Fruit fly (Drosophila melanogaster) whole organism, embryonic: Measurements from ENCODE around the gene Arp8.

Source experiments
- ATbp ChIP-seq: fragments of 200-800 bp; sonication (Bioruptor generic); optimal IDR thresholded peaks from 2 replicates; lab custom pipeline; 2017; ENCODE audit warnings: missing biosample characterization, mild to moderate bottlenecking, missing genetic modification characterization, missing genetic modification reagents
- Atf3 ChIP-seq: fragments of 200-800 bp; sonication (Bioruptor generic); optimal IDR thresholded peaks from 3 replicates; lab custom pipeline; 2016; ENCODE audit warnings: missing biosample characterization, missing genetic modification characterization
- CG10267 ChIP-seq: fragments of 200-800 bp; sonication (Bioruptor generic); optimal IDR thresholded peaks from 2 replicates; lab custom pipeline; 2018; ENCODE audit warnings: missing biosample characterization, mild to moderate bottlenecking, missing genetic modification characterization, moderate library complexity
- CG10321 ChIP-seq: fragments of 200-800 bp; sonication (Bioruptor generic); IDR thresholded peaks from 2 replicates; pipeline ENCODE4 v1.3.6; 2022; ENCODE audit warnings: missing biosample characterization, missing genetic modification characterization
- CG10979 ChIP-seq: fragments of 200-800 bp; sonication (Bioruptor generic); optimal IDR thresholded peaks from 2 replicates; lab custom pipeline; 2018; ENCODE audit warnings: missing biosample characterization, mild to moderate bottlenecking, missing genetic modification characterization, moderate library complexity
- CG11085 ChIP-seq: fragments of 200-800 bp; sonication (Bioruptor generic); IDR thresholded peaks from 2 replicates; pipeline ENCODE4 v1.3.6; 2022; ENCODE audit warnings: missing biosample characterization, missing genetic modification characterization
- CG1233 ChIP-seq: fragments of 200-800 bp; sonication (Bioruptor generic); optimal IDR thresholded peaks from 4 replicates; lab custom pipeline; 2018; ENCODE audit warnings: missing biosample characterization, mild to moderate bottlenecking, missing genetic modification characterization
- CG14710 ChIP-seq: fragments of 200-800 bp; sonication (Bioruptor generic); optimal IDR thresholded peaks from 3 replicates; lab custom pipeline; 2019; ENCODE audit warnings: missing biosample characterization, mild to moderate bottlenecking, missing genetic modification characterization, moderate library complexity
- CG14965 ChIP-seq: fragments of 200-800 bp; sonication (Bioruptor generic); optimal IDR thresholded peaks from 2 replicates; lab custom pipeline; 2016; ENCODE audit warnings: missing biosample characterization, missing genetic modification characterization, borderline replicate concordance
- CG15514 ChIP-seq: fragments of 200-800 bp; sonication (Bioruptor generic); optimal IDR thresholded peaks from 3 replicates; lab custom pipeline; 2017; ENCODE audit warnings: missing biosample characterization, missing genetic modification characterization, mild to moderate bottlenecking, moderate library complexity, missing genetic modification reagents
- CG1603 ChIP-seq: fragments of 200-800 bp; sonication (Bioruptor generic); optimal IDR thresholded peaks from 2 replicates; lab custom pipeline; 2019; ENCODE audit warnings: missing biosample characterization, mild to moderate bottlenecking, missing genetic modification characterization, moderate library complexity
- CG1647 ChIP-seq: fragments of 200-800 bp; sonication (Bioruptor generic); optimal IDR thresholded peaks from 3 replicates; lab custom pipeline; 2016; ENCODE audit warnings: missing biosample characterization, missing genetic modification characterization
- CG17328 ChIP-seq: fragments of 200-800 bp; sonication (Bioruptor generic); IDR thresholded peaks from 2 replicates; pipeline ENCODE4 v1.3.6; 2022; ENCODE audit warnings: missing biosample characterization, missing genetic modification characterization
- CG17359 ChIP-seq: fragments of 200-800 bp; sonication (Bioruptor generic); optimal IDR thresholded peaks from 3 replicates; lab custom pipeline; 2018; ENCODE audit warnings: missing biosample characterization, mild to moderate bottlenecking, missing genetic modification characterization, moderate library complexity
- CG17385 ChIP-seq: fragments of 200-800 bp; sonication (Bioruptor generic); optimal IDR thresholded peaks from 3 replicates; lab custom pipeline; 2018; ENCODE audit warnings: missing biosample characterization, mild to moderate bottlenecking, missing genetic modification characterization
- CG1832 ChIP-seq: fragments of 200-800 bp; sonication (Bioruptor generic); optimal IDR thresholded peaks from 2 replicates; lab custom pipeline; 2017; ENCODE audit warnings: missing biosample characterization, mild to moderate bottlenecking, missing genetic modification characterization, inconsistent platforms
- CG3163 ChIP-seq: fragments of 200-800 bp; sonication (Bioruptor generic); optimal IDR thresholded peaks from 3 replicates; lab custom pipeline; 2016; ENCODE audit warnings: missing biosample characterization, missing genetic modification characterization
- CG3847 ChIP-seq: fragments of 200-800 bp; sonication (Bioruptor generic); IDR thresholded peaks from 2 replicates; pipeline ENCODE4 v1.3.6; 2022; ENCODE audit warnings: missing biosample characterization, missing genetic modification characterization
- CG4707 ChIP-seq: fragments of 200-800 bp; sonication (Bioruptor generic); optimal IDR thresholded peaks from 2 replicates; lab custom pipeline; 2018; ENCODE audit warnings: missing biosample characterization, mild to moderate bottlenecking, missing genetic modification characterization, moderate library complexity
- CG6175 ChIP-seq: fragments of 200-800 bp; sonication (Bioruptor generic); IDR thresholded peaks from 3 replicates; pipeline ENCODE4 v1.3.6; 2022; ENCODE audit warnings: missing biosample characterization, missing genetic modification characterization
- CG7271 ChIP-seq: fragments of 200-800 bp; sonication (Bioruptor generic); optimal IDR thresholded peaks from 2 replicates; lab custom pipeline; 2018; ENCODE audit warnings: missing biosample characterization, mild to moderate bottlenecking, missing genetic modification characterization, moderate library complexity
- CG7987 ChIP-seq: fragments of 200-800 bp; sonication (Bioruptor generic); optimal IDR thresholded peaks from 2 replicates; lab custom pipeline; 2018; ENCODE audit warnings: missing biosample characterization, mild to moderate bottlenecking, missing genetic modification characterization, moderate library complexity
- CG8290 ChIP-seq, 3 experiments: fragments of 200-800 bp; sonication (Bioruptor generic); optimal IDR thresholded peaks; 2 replicates each; lab custom pipeline; 2016 to 2019; ENCODE audit warnings: missing biosample characterization in 3 of 3, missing genetic modification characterization in 3 of 3, mild to moderate bottlenecking in 2 of 3, moderate library complexity in 1 of 3
- CG9727 ChIP-seq: fragments of 200-800 bp; sonication (Bioruptor generic); optimal IDR thresholded peaks from 3 replicates; lab custom pipeline; 2017; ENCODE audit warnings: missing biosample characterization, mild to moderate bottlenecking, missing genetic modification characterization
- CTCF ChIP-seq: fragments of 200-800 bp; sonication (Bioruptor generic); optimal IDR thresholded peaks from 2 replicates; lab custom pipeline; 2017; ENCODE audit warnings: missing biosample characterization, mild to moderate bottlenecking, missing genetic modification characterization, moderate library complexity
- Doc2 ChIP-seq: fragments of 200-800 bp; sonication (Bioruptor generic); IDR thresholded peaks from 2 replicates; pipeline ENCODE4 v1.3.6; 2022; ENCODE audit warnings: missing biosample characterization, missing genetic modification characterization
- Drgx ChIP-seq: fragments of 200-800 bp; sonication (Bioruptor generic); IDR thresholded peaks from 2 replicates; pipeline ENCODE4 v1.3.6; 2022; ENCODE audit warnings: missing biosample characterization, missing genetic modification characterization
- Ets97D ChIP-seq: fragments of 200-800 bp; sonication (Bioruptor generic); optimal IDR thresholded peaks from 3 replicates; lab custom pipeline; 2016; ENCODE audit warnings: missing biosample characterization, missing genetic modification characterization
- H15 ChIP-seq: fragments of 200-800 bp; sonication (Bioruptor generic); IDR thresholded peaks from 3 replicates; pipeline ENCODE4 v1.3.6; 2022; ENCODE audit warnings: missing biosample characterization, missing genetic modification characterization
- MTF-1 ChIP-seq: fragments of 200-800 bp; sonication (Bioruptor generic); optimal IDR thresholded peaks from 2 replicates; lab custom pipeline; 2018; ENCODE audit warnings: missing biosample characterization, mild to moderate bottlenecking, missing genetic modification characterization, borderline replicate concordance
- Sox100B ChIP-seq: fragments of 200-800 bp; sonication (Bioruptor generic); optimal IDR thresholded peaks from 3 replicates; lab custom pipeline; 2018; ENCODE audit warnings: missing biosample characterization, mild to moderate bottlenecking, missing genetic modification characterization
- Trl ChIP-seq, 3 experiments: fragments of >200 bp in 2 of 3; fragments of 200-800 bp in 1 of 3; sonication (Bioruptor generic) in 1 of 3; optimal IDR thresholded peaks; 2 replicates in 1 of 3; 3 replicates in 2 of 3; lab custom pipeline; 2016 to 2017; ENCODE audit warnings: missing biosample characterization in 1 of 3, missing genetic modification characterization in 1 of 3
- cg ChIP-seq: fragments of 200-800 bp; sonication (Bioruptor generic); optimal IDR thresholded peaks from 3 replicates; lab custom pipeline; 2019; ENCODE audit warnings: missing biosample characterization, mild to moderate bottlenecking, missing genetic modification characterization, moderate library complexity
- crc ChIP-seq: fragments of 200-800 bp; sonication (Bioruptor generic); optimal IDR thresholded peaks from 2 replicates; lab custom pipeline; 2016; ENCODE audit warnings: missing biosample characterization, missing genetic modification characterization
- esg ChIP-seq: fragments of 200-800 bp; sonication (Bioruptor generic); conservative IDR thresholded peaks from 2 replicates; pipeline ENCODE4 v1.3.6; 2022; ENCODE audit warnings: missing biosample characterization, missing genetic modification characterization
- gcm2 ChIP-seq: fragments of 200-800 bp; sonication (Bioruptor generic); optimal IDR thresholded peaks from 2 replicates; lab custom pipeline; 2016; ENCODE audit warnings: missing biosample characterization, missing genetic modification characterization
- grau ChIP-seq: fragments of 200-800 bp; optimal IDR thresholded peaks from 3 replicates; lab custom pipeline; 2019; ENCODE audit warnings: missing biosample characterization, mild to moderate bottlenecking, missing genetic modification characterization, moderate library complexity
- hkb ChIP-seq, 2 experiments: fragments of 200-800 bp in 1 of 2; fragments of >200 bp in 1 of 2; sonication (Bioruptor generic) in 1 of 2; IDR thresholded peaks in 1 of 2; optimal IDR thresholded peaks in 1 of 2; 2 replicates each; pipeline versions ENCODE4 v1.3.6 to Lab custom; 2017 to 2022; ENCODE audit warnings: missing biosample characterization in 1 of 2, missing genetic modification characterization in 1 of 2
- nom ChIP-seq: fragments of 200-800 bp; sonication (Bioruptor generic); optimal IDR thresholded peaks from 2 replicates; lab custom pipeline; 2017; ENCODE audit warnings: missing biosample characterization, missing genetic modification characterization, mild to moderate bottlenecking, moderate library complexity, missing genetic modification reagents
- peb ChIP-seq: fragments of 200-800 bp; sonication (Bioruptor generic); IDR thresholded peaks from 2 replicates; pipeline ENCODE4 v1.3.6; 2022; ENCODE audit warnings: missing biosample characterization, missing genetic modification characterization
- phol ChIP-seq: fragments of 200-800 bp; sonication (Bioruptor generic); optimal IDR thresholded peaks from 3 replicates; lab custom pipeline; 2018; ENCODE audit warnings: missing biosample characterization, mild to moderate bottlenecking, missing genetic modification characterization, moderate library complexity
- scrt ChIP-seq: fragments of 200-800 bp; sonication (Bioruptor generic); optimal IDR thresholded peaks from 2 replicates; lab custom pipeline; 2018; ENCODE audit warnings: missing biosample characterization, mild to moderate bottlenecking, missing genetic modification characterization, moderate library complexity
- sens ChIP-seq: fragments of 200-800 bp; sonication (Bioruptor generic); peaks from one replicate; lab custom pipeline; 2016; ENCODE audit warnings: missing biosample characterization, missing genetic modification characterization
- sqz ChIP-seq: fragments of 200-800 bp; sonication (Bioruptor generic); optimal IDR thresholded peaks from 3 replicates; lab custom pipeline; 2018; ENCODE audit warnings: missing biosample characterization, mild to moderate bottlenecking, missing genetic modification characterization
- stwl ChIP-seq: fragments of 200-800 bp; sonication (Bioruptor generic); optimal IDR thresholded peaks from 3 replicates; lab custom pipeline; 2018; ENCODE audit warnings: missing biosample characterization, mild to moderate bottlenecking, missing genetic modification characterization, moderate library complexity
- tna ChIP-seq: fragments of 200-800 bp; sonication (Bioruptor generic); IDR thresholded peaks from 2 replicates; pipeline ENCODE4 v1.3.6; 2022; ENCODE audit warnings: missing biosample characterization, missing genetic modification characterization; ENCODE audit not compliant: partially characterized antibody
- wdn ChIP-seq: fragments of 200-800 bp; sonication (Bioruptor generic); IDR thresholded peaks from 2 replicates; pipeline ENCODE4 v1.3.6; 2022; ENCODE audit warnings: missing biosample characterization, missing genetic modification characterization

Gene Arp8

DNA sequence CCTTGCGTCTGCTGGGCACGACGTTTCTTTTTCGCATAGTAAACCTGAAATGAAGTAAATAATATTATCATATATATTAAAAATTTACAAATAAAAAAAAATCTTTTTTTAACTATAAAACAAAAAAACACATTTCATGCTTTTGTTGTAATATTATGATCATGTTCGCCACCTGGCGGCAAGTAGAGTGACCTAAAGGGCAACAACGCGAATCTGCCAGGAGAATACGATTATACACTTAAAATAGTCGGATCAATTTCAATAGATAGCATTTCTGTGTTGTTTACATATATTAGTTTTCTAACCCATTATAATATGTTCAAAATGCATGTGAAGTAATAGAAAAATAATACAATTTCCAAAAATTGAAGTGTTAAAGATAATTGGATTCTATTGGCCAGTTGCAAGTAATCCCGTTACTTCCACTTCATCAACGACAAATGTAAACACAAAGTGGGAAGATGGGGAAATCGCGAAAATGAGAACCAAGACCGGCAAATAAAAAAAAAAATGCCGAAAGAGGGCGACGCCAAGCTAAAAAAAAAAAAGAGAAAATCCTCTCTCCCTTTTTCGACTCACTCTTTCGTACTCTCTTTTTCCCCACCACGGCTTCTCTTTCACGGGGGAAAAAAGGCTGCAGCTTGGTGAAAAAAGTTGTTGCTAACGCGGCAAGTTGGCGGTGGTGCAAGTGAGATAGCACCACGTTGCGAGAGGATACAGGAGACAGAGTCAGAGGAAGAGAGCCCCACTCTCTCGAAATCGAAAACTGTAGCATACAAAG is 10.2 kb upstream of the Arp8 start:
- TF ChIP-seq CG10979 (tag; lab: Kevin White, UChicago): peak; percentile 76
- peak; percentile 90 for TF ChIP-seq CG3163 (GFP tag; lab: Kevin White, UChicago)
- TF ChIP-seq CG15514: no peak
- peak; percentile 54 for TF ChIP-seq CG14965 (GFP tag; lab: Kevin White, UChicago)
- peak; percentile 81 for TF ChIP-seq CTCF (GFP tag; lab: Kevin White, UChicago)
- TF ChIP-seq Trl (optimal IDR thresholded peaks at IDR 0.05; lab: Kevin White, UChicago): peak; percentile 65 to 75
- no peak for TF ChIP-seq Trl (GFP tag; optimal IDR thresholded peaks at IDR 0.05; lab: Kevin White, UChicago)
- TF ChIP-seq wdn: no peak
- no peak for TF ChIP-seq peb (GFP tag; lab: Robert Waterston, UW)
- TF ChIP-seq Atf3 (GFP tag; lab: Kevin White, UChicago): no peak
- peak; percentile 59 for TF ChIP-seq sqz (GFP tag; lab: Kevin White, UChicago)
- TF ChIP-seq nom (GFP tag; lab: Kevin White, UChicago): peak; percentile 42
- peak; percentile 33 for TF ChIP-seq CG1832 (GFP tag; lab: Kevin White, UChicago)
- TF ChIP-seq CG11085 (GFP tag; lab: Robert Waterston, UW): no peak
- TF ChIP-seq Drgx (GFP tag; lab: Robert Waterston, UW): peak; percentile 57
- TF ChIP-seq gcm2: no peak

DNA sequence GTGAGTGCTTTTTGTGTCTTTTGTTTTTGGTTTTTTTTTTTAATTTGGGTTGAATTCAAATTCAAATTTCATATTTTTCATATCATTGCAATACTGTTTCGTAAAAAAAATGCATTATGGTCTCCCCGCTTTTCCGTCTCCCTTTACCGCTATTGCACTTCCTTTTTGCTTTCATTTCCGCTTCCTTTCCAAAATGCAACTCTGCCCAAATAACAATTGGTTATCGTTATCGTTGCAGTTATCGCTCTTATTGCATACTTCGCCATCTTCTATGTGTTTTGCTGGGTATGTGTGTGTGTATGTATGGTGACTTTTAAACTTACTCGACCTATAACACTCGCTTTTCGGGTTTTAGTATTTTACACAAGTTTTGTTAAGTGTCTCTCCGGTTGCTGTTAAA is 4.5 kb upstream of the Arp8 start:
- TF ChIP-seq CG9727 (GFP tag; lab: Kevin White, UChicago): peak; percentile 10
- TF ChIP-seq CG10267 (tag; lab: Kevin White, UChicago): peak; percentile 18
- no peak for TF ChIP-seq MTF-1
- peak; percentile 41 for TF ChIP-seq CG8290 (GFP tag; optimal IDR thresholded peaks at IDR 0.05; lab: Kevin White, UChicago)
- peak in 1 of 2 experiments; percentile 31 for TF ChIP-seq CG8290 (tag; optimal IDR thresholded peaks at IDR 0.05; lab: Kevin White, UChicago)
- peak; percentile 15 for TF ChIP-seq CG17359 (tag; lab: Kevin White, UChicago)
- TF ChIP-seq H15: no peak
- TF ChIP-seq CG7271: peak; percentile 95
- no peak for TF ChIP-seq hkb (optimal IDR thresholded peaks at IDR 0.05; lab: Kevin White, UChicago)
- peak; percentile 30; the same call in 1 of the 2 replicates for TF ChIP-seq hkb (GFP tag; IDR thresholded peaks at IDR 0.05; lab: Robert Waterston, UW)
- peak; percentile 1 for TF ChIP-seq cg (GFP tag; lab: Kevin White, UChicago)
- peak; percentile 23 for TF ChIP-seq CG4707
- peak; percentile 85 for TF ChIP-seq stwl (tag; lab: Kevin White, UChicago)
- TF ChIP-seq scrt (GFP tag; lab: Kevin White, UChicago): no peak
- peak; percentile 53 for TF ChIP-seq phol (tag; lab: Kevin White, UChicago)
- 0 out of 2 replicates have a peak, but pooled peaks have one; percentile 25 for TF ChIP-seq CG17328
- TF ChIP-seq esg (GFP tag; lab: Robert Waterston, UW): no peak
- TF ChIP-seq ATbp (GFP tag; lab: Kevin White, UChicago): no peak
- peak; percentile 62 for TF ChIP-seq Ets97D (GFP tag; lab: Kevin White, UChicago)
- TF ChIP-seq sens: peak; percentile 22
- no peak for TF ChIP-seq tna
- TF ChIP-seq CG1233 (GFP tag; lab: Kevin White, UChicago): peak; percentile 36
- peak; percentile 6 for TF ChIP-seq CG17385 (GFP tag; lab: Kevin White, UChicago)
- peak; percentile 18 for TF ChIP-seq Sox100B (GFP tag; lab: Kevin White, UChicago)
- no peak for TF ChIP-seq CG1647 (GFP tag; lab: Kevin White, UChicago)
- TF ChIP-seq CG14710 (tag; lab: Kevin White, UChicago): peak; percentile 18
- no peak for TF ChIP-seq crc (GFP tag; lab: Kevin White, UChicago)
- peak; percentile 33 for TF ChIP-seq CG1603
- TF ChIP-seq nom (GFP tag; lab: Kevin White, UChicago): peak; percentile 22
- no peak for TF ChIP-seq CG3847
- no peak for TF ChIP-seq CG7987 (GFP tag; lab: Kevin White, UChicago)
- no peak for TF ChIP-seq CG10321
- no peak for TF ChIP-seq CG6175
- TF ChIP-seq grau (tag; lab: Kevin White, UChicago): no peak
- no peak for TF ChIP-seq Doc2 (GFP tag; lab: Robert Waterston, UW)
